Worm (Caenorhabditis elegans): ENCODE measurements around the gene sft-4.

DNA sequence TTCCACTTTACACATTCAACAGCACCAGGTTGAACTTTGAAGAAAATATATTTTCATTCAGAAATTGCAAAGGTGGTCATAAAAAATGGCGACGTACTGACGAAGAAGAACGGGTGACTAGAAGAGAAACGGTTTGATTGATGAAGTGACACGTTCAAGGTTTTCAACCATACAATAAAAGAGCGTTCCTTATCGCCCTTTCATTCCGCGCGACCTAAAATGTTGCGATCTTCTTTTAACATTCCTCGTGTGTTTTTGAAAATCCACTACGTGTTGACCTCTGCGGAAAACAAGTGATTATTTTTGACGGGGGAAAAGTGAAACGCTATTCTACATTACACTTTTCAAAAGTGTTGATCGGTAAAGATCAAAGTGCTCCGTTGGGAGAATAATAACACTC lies 47.6 kb upstream of the sft-4 start:
- TF ChIP-seq dpl-1 (GFP tag; optimal IDR thresholded peaks at IDR 0.05) (no peak), nhr-11 (tag; optimal IDR thresholded peaks at IDR 0.05) (no peak), nhr-111 (GFP tag; optimal IDR thresholded peaks at IDR 0.05) (no peak), nhr-6 (tag; optimal IDR thresholded peaks at IDR 0.05) (no peak), ZK337.2 (GFP tag; IDR thresholded peaks at IDR 0.05) (no peak), hlh-30 (tag; optimal IDR thresholded peaks at IDR 0.05; ENCODE audit: insufficient read depth) (peak; percentile 70), egl-27 (tag; optimal IDR thresholded peaks at IDR 0.05) (no peak), nhr-237 (tag; optimal IDR thresholded peaks at IDR 0.05) (no peak), vab-7 (GFP tag; IDR thresholded peaks at IDR 0.05) (no peak), unc-130 (GFP tag; optimal IDR thresholded peaks at IDR 0.05) (no peak), nhr-25 (tag; optimal IDR thresholded peaks at IDR 0.05; ENCODE audit: borderline replicate concordance, insufficient read depth) (peak; percentile 84), lsy-2 (tag; optimal IDR thresholded peaks at IDR 0.05) (peak in 1 of 2 experiments; percentile 18), ceh-28 (tag; optimal IDR thresholded peaks at IDR 0.05) (no peak), tra-1 (GFP tag; IDR thresholded peaks at IDR 0.05) (no peak)
